Worm (Caenorhabditis elegans): ENCODE results near the gene rhi-1.

Gene rhi-1

DNA sequence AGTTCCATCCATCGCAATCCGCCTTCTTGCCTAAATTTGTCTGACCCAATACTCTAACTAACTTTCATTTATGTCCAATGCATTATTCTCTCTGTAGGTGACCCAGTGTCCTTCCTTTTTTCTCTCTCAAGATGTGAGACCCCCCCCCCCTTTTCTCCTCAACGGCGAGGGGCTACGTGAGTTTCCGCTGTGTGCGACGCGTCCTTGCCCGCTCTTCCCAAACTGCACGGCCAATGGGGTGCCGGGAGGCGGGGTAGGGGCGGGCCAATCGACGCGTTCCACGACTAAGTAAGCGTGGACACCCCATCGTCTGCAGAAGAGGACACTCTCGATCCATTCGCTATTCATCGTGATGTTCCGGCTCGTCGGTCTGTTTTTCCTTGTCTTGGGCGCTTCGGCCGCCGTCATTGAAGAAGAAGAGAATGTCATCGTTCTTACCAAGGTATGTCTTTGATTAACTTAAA is 15.6 kb downstream of the rhi-1 start, which contains the start of gene pdi-2 (continued):
- peak; percentile 74 for TF ChIP-seq K11D2.4 (GFP tag; IDR thresholded peaks at IDR 0.05)
- TF ChIP-seq mel-28 (tag; optimal IDR thresholded peaks at IDR 0.05; ENCODE audit: borderline replicate concordance) = no peak
- TF ChIP-seq ztf-28 (GFP tag; IDR thresholded peaks at IDR 0.05) = no peak
- no peak for TF ChIP-seq tbx-9 (tag; optimal IDR thresholded peaks at IDR 0.05; ENCODE audit: borderline replicate concordance)
- no peak for TF ChIP-seq T07F8.4 (tag; optimal IDR thresholded peaks at IDR 0.05)
- TF ChIP-seq zfh-2 (GFP tag; conservative IDR thresholded peaks at IDR 0.05) = peak; percentile 99
- no peak for TF ChIP-seq akir-1 (GFP tag; optimal IDR thresholded peaks at IDR 0.05)
- no peak for TF ChIP-seq F49E8.2 (tag; optimal IDR thresholded peaks at IDR 0.05; ENCODE audit: insufficient read depth)
- TF ChIP-seq F55B11.4 (tag; optimal IDR thresholded peaks at IDR 0.05; ENCODE audit: borderline replicate concordance, insufficient read depth) = no peak
- TF ChIP-seq tlf-1 (GFP tag; optimal IDR thresholded peaks at IDR 0.05) = peak; percentile 25
- peak; percentile 96 to 98 for TF ChIP-seq let-607 (tag; optimal IDR thresholded peaks at IDR 0.05)
- TF ChIP-seq Y56A3A.18 (GFP tag; IDR thresholded peaks at IDR 0.05) = no peak
- TF ChIP-seq madf-6 (GFP tag; IDR thresholded peaks at IDR 0.05) = no peak
- TF ChIP-seq lir-1 (GFP tag; conservative IDR thresholded peaks at IDR 0.05) = no peak
- no peak for TF ChIP-seq hlh-26 (GFP tag; conservative IDR thresholded peaks at IDR 0.05)
- TF ChIP-seq egl-44 (GFP tag; IDR thresholded peaks at IDR 0.05) = peak; percentile 53; the same call in 1 of the 2 replicates
- peak; percentile 64 for TF ChIP-seq attf-5 (GFP tag; optimal IDR thresholded peaks at IDR 0.05)
- TF ChIP-seq ceh-40 (GFP tag; IDR thresholded peaks at IDR 0.05) = no peak
- TF ChIP-seq F39B2.1 (GFP tag; IDR thresholded peaks at IDR 0.05) = no peak
- TF ChIP-seq atf-7 (tag; optimal IDR thresholded peaks at IDR 0.05) = no peak
- peak; percentile 44; the same call in 1 of the 2 replicates for TF ChIP-seq B0336.3 (GFP tag; IDR thresholded peaks at IDR 0.05)
- TF ChIP-seq ceh-91 (GFP tag; IDR thresholded peaks at IDR 0.05) = no peak
- peak; percentile 10 for TF ChIP-seq ztf-18 (tag; optimal IDR thresholded peaks at IDR 0.05)
- peak; percentile 54 for TF ChIP-seq nhr-80 (tag; optimal IDR thresholded peaks at IDR 0.05)
- TF ChIP-seq efl-1 (GFP tag; optimal IDR thresholded peaks at IDR 0.05) = no peak
- no peak for TF ChIP-seq nfya-2 (GFP tag; IDR thresholded peaks at IDR 0.05)
- no peak for TF ChIP-seq lsl-1 (GFP tag; optimal IDR thresholded peaks at IDR 0.05)
- TF ChIP-seq ama-1 (optimal IDR thresholded peaks at IDR 0.05) = peak; percentile 85
- no peak for TF ChIP-seq ama-1 (GFP tag; optimal IDR thresholded peaks at IDR 0.05)
- TF ChIP-seq nhr-179 (tag; optimal IDR thresholded peaks at IDR 0.05) = no peak
- no peak for TF ChIP-seq egl-18 (GFP tag; IDR thresholded peaks at IDR 0.05)
- TF ChIP-seq K12H6.12 (tag; optimal IDR thresholded peaks at IDR 0.05) = peak; percentile 51
- TF ChIP-seq chd-7 (tag; optimal IDR thresholded peaks at IDR 0.05) = peak; percentile 74
- no peak for TF ChIP-seq ztf-25 (GFP tag; IDR thresholded peaks at IDR 0.05)
- TF ChIP-seq nfyb-1 (GFP tag; IDR thresholded peaks at IDR 0.05) = peak; percentile 100
- peak; percentile 35 for TF ChIP-seq hmg-1.2 (GFP tag; IDR thresholded peaks at IDR 0.05)
- TF ChIP-seq ekl-4 (GFP tag; IDR thresholded peaks at IDR 0.05) = peak; percentile 59
- no peak for TF ChIP-seq F33H1.4 (GFP tag; IDR thresholded peaks at IDR 0.05)
- TF ChIP-seq pha-4 (tag; optimal IDR thresholded peaks at IDR 0.05) = no peak
- TF ChIP-seq B0019.2 (GFP tag; conservative IDR thresholded peaks at IDR 0.05) = no peak
- no peak for TF ChIP-seq mes-4 (tag; optimal IDR thresholded peaks at IDR 0.05)
- peak; percentile 50 for TF ChIP-seq lin-40 (tag; optimal IDR thresholded peaks at IDR 0.05)
- TF ChIP-seq snpc-1.3 (tag; optimal IDR thresholded peaks at IDR 0.05; ENCODE audit: insufficient read depth) = no peak
- TF ChIP-seq ztf-22 (GFP tag; optimal IDR thresholded peaks at IDR 0.05) = no peak
- no peak for TF ChIP-seq aptf-2 (GFP tag; conservative IDR thresholded peaks at IDR 0.05)
- TF ChIP-seq F23B12.7 (tag; optimal IDR thresholded peaks at IDR 0.05; ENCODE audit: insufficient read depth) = no peak
- TF ChIP-seq ztf-3 (GFP tag; optimal IDR thresholded peaks at IDR 0.05) = no peak
- peak; percentile 82 for TF ChIP-seq dox-1 (GFP tag; IDR thresholded peaks at IDR 0.05)
- TF ChIP-seq dpl-1 (GFP tag; optimal IDR thresholded peaks at IDR 0.05) = no peak
